Worm (Caenorhabditis elegans): Measurements from ENCODE around the gene hmg-12.

DNA sequence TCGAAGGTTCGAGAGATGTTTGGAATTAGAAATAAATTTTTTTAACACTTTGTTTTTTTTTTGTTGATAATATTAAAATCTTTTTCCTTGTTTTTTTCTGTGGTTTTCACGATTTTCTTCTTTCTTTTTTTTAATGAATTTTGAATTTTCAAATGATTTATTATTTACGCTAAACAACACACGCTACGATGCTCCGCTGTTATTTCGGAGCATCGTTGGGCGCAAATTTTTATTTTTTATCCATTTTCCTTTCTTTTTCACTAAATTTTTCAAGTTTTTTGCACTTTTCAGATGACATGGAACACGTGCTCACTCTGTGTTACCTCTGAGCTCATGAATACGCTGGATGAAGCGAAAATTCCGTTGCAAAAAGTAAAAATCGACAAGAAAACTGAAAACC, 45.8 kb downstream of the hmg-12 start, which contains the start of the genes W03C9.1 and W03C9.2:
- TF ChIP-seq fkh-10 (GFP tag; optimal IDR thresholded peaks at IDR 0.05) (no peak), nhr-76 (tag; optimal IDR thresholded peaks at IDR 0.05) (no peak), egl-27 (tag; optimal IDR thresholded peaks at IDR 0.05) (no peak), ceh-28 (tag; optimal IDR thresholded peaks at IDR 0.05) (no peak), pqm-1 (tag; optimal IDR thresholded peaks at IDR 0.05) (no peak), fos-1 (tag; optimal IDR thresholded peaks at IDR 0.05) (no peak), nfya-1 (tag; optimal IDR thresholded peaks at IDR 0.05; ENCODE audit: insufficient read depth) (no peak)
